Worm (Caenorhabditis elegans): Measurements from ENCODE around the gene sre-55.

Gene sre-55

DNA sequence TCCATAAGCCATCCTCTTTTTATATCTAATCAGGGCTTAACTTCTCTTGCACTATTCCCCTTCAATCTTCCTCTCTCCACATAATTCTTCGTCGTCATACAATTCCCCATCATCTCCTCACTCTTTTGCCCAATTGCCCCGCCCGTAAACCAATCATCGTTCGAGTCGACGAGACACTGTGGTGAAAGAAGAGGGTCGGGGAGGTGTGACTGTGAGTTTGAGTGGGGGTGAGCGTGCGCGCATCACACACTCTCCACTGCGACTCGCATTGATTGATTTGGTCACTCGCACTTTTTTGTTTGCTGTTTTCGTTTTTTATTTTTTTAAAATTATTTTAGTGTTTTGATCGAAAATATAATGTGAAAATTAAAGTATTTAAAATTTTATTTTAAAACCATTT is 10.1 kb downstream of the sre-55 start (continued):
- TF ChIP-seq dpl-1 (GFP tag; optimal IDR thresholded peaks at IDR 0.05) (peak; percentile 43), lin-15B (tag; optimal IDR thresholded peaks at IDR 0.05) (no peak), lin-1 (GFP tag; IDR thresholded peaks at IDR 0.05) (no peak), nhr-6 (tag; optimal IDR thresholded peaks at IDR 0.05) (peak; percentile 43), dve-1 (tag; optimal IDR thresholded peaks at IDR 0.05; ENCODE audit: insufficient read depth) (peak; percentile 71), hmg-1.1 (GFP tag; IDR thresholded peaks at IDR 0.05) (no peak; the same call in 1 of the 2 replicates), ztf-7 (tag; optimal IDR thresholded peaks at IDR 0.05) (no peak), lin-13 (GFP tag; optimal IDR thresholded peaks at IDR 0.05) (peak; percentile 28), madf-5 (GFP tag; IDR thresholded peaks at IDR 0.05) (0 out of 4 replicates have a peak, but pooled peaks of 1 of the 2 experiments have one; percentile 17), T26A8.4 (GFP tag; IDR thresholded peaks at IDR 0.05) (no peak), lin-38 (GFP tag; IDR thresholded peaks at IDR 0.05) (peak; percentile 30; the same call in 1 of the 2 replicates), ceh-28 (tag; optimal IDR thresholded peaks at IDR 0.05) (peak; percentile 46), ceh-44 (GFP tag; IDR thresholded peaks at IDR 0.05) (no peak), unc-130 (GFP tag; optimal IDR thresholded peaks at IDR 0.05) (no peak), ceh-32 (tag; optimal IDR thresholded peaks at IDR 0.05; ENCODE audit: poor library complexity) (no peak), mxl-3 (GFP tag; optimal IDR thresholded peaks at IDR 0.05) (no peak), zag-1 (tag; optimal IDR thresholded peaks at IDR 0.05) (no peak), dmd-8 (GFP tag; IDR thresholded peaks at IDR 0.05) (no peak), R02D3.7 (tag; optimal IDR thresholded peaks at IDR 0.05) (no peak), duxl-1 (tag; optimal IDR thresholded peaks at IDR 0.05; ENCODE audit: poor library complexity) (peak; percentile 78), ces-1 (GFP tag; optimal IDR thresholded peaks at IDR 0.05) (no peak), dmd-9 (GFP tag; IDR thresholded peaks at IDR 0.05) (no peak), ctbp-1 (GFP tag; IDR thresholded peaks at IDR 0.05) (no peak), ztf-11 (tag; optimal IDR thresholded peaks at IDR 0.05) (no peak), nhr-25 (tag; optimal IDR thresholded peaks at IDR 0.05; ENCODE audit: borderline replicate concordance, insufficient read depth) (peak; percentile 27), snpc-4 (tag; optimal IDR thresholded peaks at IDR 0.05) (no peak), daf-16 (GFP tag; optimal IDR thresholded peaks at IDR 0.05) (no peak), daf-16 (tag; optimal IDR thresholded peaks at IDR 0.05) (peak; percentile 53), lsy-2 (tag; optimal IDR thresholded peaks at IDR 0.05) (peak; percentile 65 to 94), nhr-28 (tag; optimal IDR thresholded peaks at IDR 0.05) (peak; percentile 66), nhr-10 (tag; optimal IDR thresholded peaks at IDR 0.05) (no peak), dmd-6 (GFP tag; IDR thresholded peaks at IDR 0.05) (no peak), ceh-62 (tag; optimal IDR thresholded peaks at IDR 0.05) (no peak), aha-1 (tag) (peak; percentile 98)

- TF ChIP-seq ctbp-1 (GFP tag; IDR thresholded peaks at IDR 0.05), result no peak
- no peak for TF ChIP-seq pha-4 (GFP tag; IDR thresholded peaks at IDR 0.05)
- TF ChIP-seq pha-4 (tag; optimal IDR thresholded peaks at IDR 0.05), result no peak
- TF ChIP-seq D1046.2 (GFP tag; IDR thresholded peaks at IDR 0.05), result no peak
- TF ChIP-seq ceh-82 (tag; optimal IDR thresholded peaks at IDR 0.05), result no peak
- TF ChIP-seq F37D6.2 (tag; optimal IDR thresholded peaks at IDR 0.05), result no peak
- no peak for TF ChIP-seq Y105C5A.15 (GFP tag; IDR thresholded peaks at IDR 0.05)
- TF ChIP-seq R02D3.7 (tag; optimal IDR thresholded peaks at IDR 0.05), result no peak
- TF ChIP-seq arid-1 (GFP tag; conservative IDR thresholded peaks at IDR 0.05), result no peak
- no peak for TF ChIP-seq fkh-10 (GFP tag; optimal IDR thresholded peaks at IDR 0.05)
- TF ChIP-seq tag-97 (GFP tag; IDR thresholded peaks at IDR 0.05), result no peak
Measured at ce11 chrII:12339644-12340043, 10.6 kb downstream of the sre-55 start, which contains the start of gene sop-2. TSS of gene sop-2 (plus strand) at chrII:12339944.

Data from whole organism, L4 larva.